In genomic region chr3R:8812342-8812966, dm6 we compare ENCODE assay signal across 1 fruit fly cellular context.
TF ChIP-seq lines count a peak whose summit lies in the region.

No protein-coding gene starts in this region.

TF ChIP-seq in whole organism, embryonic, 481 proteins besides CTCF, POLR2A, EP300 and RAD21 (continued from another document and continues in another):
- TF ChIP-seq Nf-YA (GFP tag; IDR thresholded peaks at IDR 0.05; lab: Robert Waterston, UW) = 0 out of 2 replicates have a peak, but pooled peaks have one; percentile 13
- no peak for TF ChIP-seq CG6683 (GFP tag; optimal IDR thresholded peaks at IDR 0.05; lab: Kevin White, UChicago)
- TF ChIP-seq CG7556 (GFP tag; optimal IDR thresholded peaks at IDR 0.05; lab: Kevin White, UChicago) = no peak
- TF ChIP-seq D19B (GFP tag; optimal IDR thresholded peaks at IDR 0.05; lab: Kevin White, UChicago) = no peak
- no peak for TF ChIP-seq pan (optimal IDR thresholded peaks at IDR 0.05; lab: Kevin White, UChicago)
- TF ChIP-seq pan (GFP tag; optimal IDR thresholded peaks at IDR 0.05 in 1 of 2, IDR thresholded peaks at IDR 0.05 in 1 of 2) = peak in 1 of 2 experiments; percentile 67
- TF ChIP-seq Oli (tag; optimal IDR thresholded peaks at IDR 0.05; lab: Kevin White, UChicago) = peak; percentile 16
- TF ChIP-seq zfh2 (GFP tag; optimal IDR thresholded peaks at IDR 0.05; lab: Kevin White, UChicago) = peak; percentile 32
- no peak for TF ChIP-seq Sin3A (optimal IDR thresholded peaks at IDR 0.05; lab: Kevin White, UChicago)
- no peak for TF ChIP-seq Gsc (GFP tag; IDR thresholded peaks at IDR 0.05; lab: Robert Waterston, UW)
- peak; percentile 18; the same call in 1 of the 3 replicates for TF ChIP-seq CG14050 (GFP tag; IDR thresholded peaks at IDR 0.05; lab: Robert Waterston, UW)
- peak; percentile 7 for TF ChIP-seq CG12942 (GFP tag; optimal IDR thresholded peaks at IDR 0.05; lab: Kevin White, UChicago)
- no peak for TF ChIP-seq CG9797 (GFP tag; optimal IDR thresholded peaks at IDR 0.05; lab: Kevin White, UChicago)
- TF ChIP-seq Sox100B (GFP tag; optimal IDR thresholded peaks at IDR 0.05; lab: Kevin White, UChicago) = no peak
- TF ChIP-seq bsh (GFP tag; optimal IDR thresholded peaks at IDR 0.05; lab: Kevin White, UChicago) = peak; percentile 40 to 64
- TF ChIP-seq CG17359 (tag; optimal IDR thresholded peaks at IDR 0.05; lab: Kevin White, UChicago) = peak; percentile 63
- no peak for TF ChIP-seq CG8478 (optimal IDR thresholded peaks at IDR 0.05; lab: Kevin White, UChicago)
- TF ChIP-seq CG11560 (tag; IDR thresholded peaks at IDR 0.05; lab: Robert Waterston, UW) = no peak
- peak; percentile 13 for TF ChIP-seq CG1792 (GFP tag; optimal IDR thresholded peaks at IDR 0.05; lab: Kevin White, UChicago)
- no peak for TF ChIP-seq cad (GFP tag; optimal IDR thresholded peaks at IDR 0.05; lab: Kevin White, UChicago)
- TF ChIP-seq stc (GFP tag; IDR thresholded peaks at IDR 0.05; lab: Robert Waterston, UW) = peak; percentile 65
- TF ChIP-seq CG1603 (tag; optimal IDR thresholded peaks at IDR 0.05; lab: Kevin White, UChicago) = peak; percentile 52
- TF ChIP-seq al (GFP tag; IDR thresholded peaks at IDR 0.05; lab: Robert Waterston, UW) = peak; percentile 46; the same call in 1 of the 2 replicates
- TF ChIP-seq CG15269 (tag; optimal IDR thresholded peaks at IDR 0.05; lab: Kevin White, UChicago) = peak; percentile 63
- no peak for TF ChIP-seq CG12071 (GFP tag; optimal IDR thresholded peaks at IDR 0.05; lab: Kevin White, UChicago)
- peak; percentile 31 for TF ChIP-seq HmgD (GFP tag; optimal IDR thresholded peaks at IDR 0.05; lab: Kevin White, UChicago)
- peak; percentile 57; the same call in 2 of the 3 replicates for TF ChIP-seq zfh1 (GFP tag; IDR thresholded peaks at IDR 0.05; lab: Robert Waterston, UW)
- TF ChIP-seq Dek (tag; optimal IDR thresholded peaks at IDR 0.05; lab: Kevin White, UChicago) = no peak
- no peak for TF ChIP-seq hb (GFP tag; IDR thresholded peaks at IDR 0.05; lab: Robert Waterston, UW; ENCODE audit: partially characterized antibody)
- TF ChIP-seq CG33213 (GFP tag; optimal IDR thresholded peaks at IDR 0.05; lab: Kevin White, UChicago) = no peak
- peak; percentile 19 for TF ChIP-seq az2 (GFP tag; optimal IDR thresholded peaks at IDR 0.05; lab: Kevin White, UChicago)
- peak; percentile 44 for TF ChIP-seq CG2712 (tag; optimal IDR thresholded peaks at IDR 0.05; lab: Kevin White, UChicago)
- TF ChIP-seq hkb (optimal IDR thresholded peaks at IDR 0.05; lab: Kevin White, UChicago) = no peak
- peak; percentile 64 for TF ChIP-seq hkb (GFP tag; IDR thresholded peaks at IDR 0.05; lab: Robert Waterston, UW)
- TF ChIP-seq p53 (GFP tag; optimal IDR thresholded peaks at IDR 0.05; lab: Kevin White, UChicago) = no peak
- no peak for TF ChIP-seq CG5245 (GFP tag; optimal IDR thresholded peaks at IDR 0.05; lab: Kevin White, UChicago)
- TF ChIP-seq unpg (GFP tag; optimal IDR thresholded peaks at IDR 0.05; lab: Kevin White, UChicago) = peak; percentile 40
- peak; percentile 40 for TF ChIP-seq Camta (GFP tag; optimal IDR thresholded peaks at IDR 0.05; lab: Kevin White, UChicago)
- TF ChIP-seq CG4820 (GFP tag; optimal IDR thresholded peaks at IDR 0.05; lab: Kevin White, UChicago) = peak; percentile 10
- no peak for TF ChIP-seq dati (GFP tag; IDR thresholded peaks at IDR 0.05; lab: Robert Waterston, UW)
- no peak for TF ChIP-seq gro (GFP tag; optimal IDR thresholded peaks at IDR 0.05; lab: Kevin White, UChicago)
- no peak for TF ChIP-seq Mes4 (GFP tag; optimal IDR thresholded peaks at IDR 0.05; lab: Kevin White, UChicago)
- no peak for TF ChIP-seq Ravus (GFP tag; IDR thresholded peaks at IDR 0.05; lab: Robert Waterston, UW)
- TF ChIP-seq CG10979 (tag; optimal IDR thresholded peaks at IDR 0.05; lab: Kevin White, UChicago) = peak; percentile 63
- peak; percentile 60 for TF ChIP-seq NFAT (GFP tag; IDR thresholded peaks at IDR 0.05; lab: Robert Waterston, UW)
- TF ChIP-seq nau (GFP tag; optimal IDR thresholded peaks at IDR 0.05; lab: Kevin White, UChicago) = peak; percentile 43
- peak; percentile 44 for TF ChIP-seq CG11504 (tag; optimal IDR thresholded peaks at IDR 0.05; lab: Kevin White, UChicago)
- no peak for TF ChIP-seq lov (optimal IDR thresholded peaks at IDR 0.05; lab: Kevin White, UChicago)
- no peak; the same call in 2 of the 3 replicates for TF ChIP-seq lov (GFP tag; IDR thresholded peaks at IDR 0.05; lab: Robert Waterston, UW)
- peak; percentile 40 for TF ChIP-seq Deaf1 (tag; optimal IDR thresholded peaks at IDR 0.05; lab: Kevin White, UChicago)
- no peak for TF ChIP-seq Opbp (GFP tag; IDR thresholded peaks at IDR 0.05; lab: Robert Waterston, UW; ENCODE audit: partially characterized antibody)
- TF ChIP-seq CG11093 (GFP tag; IDR thresholded peaks at IDR 0.05; lab: Robert Waterston, UW) = peak; percentile 56; the same call in 1 of the 3 replicates
- no peak for TF ChIP-seq CG1602 (GFP tag; optimal IDR thresholded peaks at IDR 0.05; lab: Kevin White, UChicago)
- no peak for TF ChIP-seq CG17186 (GFP tag; optimal IDR thresholded peaks at IDR 0.05; lab: Kevin White, UChicago)
- TF ChIP-seq vvl (GFP tag; IDR thresholded peaks at IDR 0.05; lab: Robert Waterston, UW) = peak; percentile 83
- peak; percentile 70 for TF ChIP-seq CG14441 (GFP tag; IDR thresholded peaks at IDR 0.05; lab: Robert Waterston, UW)
- TF ChIP-seq crol (GFP tag; IDR thresholded peaks at IDR 0.05; lab: Robert Waterston, UW) = peak; percentile 43; the same call in 1 of the 2 replicates
- TF ChIP-seq CG8290 (GFP tag; optimal IDR thresholded peaks at IDR 0.05; lab: Kevin White, UChicago) = no peak
- TF ChIP-seq CG8290 (tag; optimal IDR thresholded peaks at IDR 0.05; lab: Kevin White, UChicago) = peak in 1 of 2 experiments; percentile 23
- peak; percentile 73; the same call in 1 of the 2 replicates for TF ChIP-seq chm (GFP tag; IDR thresholded peaks at IDR 0.05; lab: Robert Waterston, UW)
- TF ChIP-seq HmgZ (tag; optimal IDR thresholded peaks at IDR 0.05; lab: Kevin White, UChicago) = peak; percentile 22
- peak; percentile 47 for TF ChIP-seq HLH3B (GFP tag; IDR thresholded peaks at IDR 0.05; lab: Robert Waterston, UW)
- no peak for TF ChIP-seq CG9876 (GFP tag; optimal IDR thresholded peaks at IDR 0.05; lab: Kevin White, UChicago)
- no peak for TF ChIP-seq HLH4C (GFP tag; IDR thresholded peaks at IDR 0.05; lab: Robert Waterston, UW; ENCODE audit: partially characterized antibody)
- TF ChIP-seq CG7839 (tag; optimal IDR thresholded peaks at IDR 0.05; lab: Kevin White, UChicago) = peak; percentile 53
- TF ChIP-seq CG15479 (GFP tag; optimal IDR thresholded peaks at IDR 0.05; lab: Kevin White, UChicago) = no peak
- TF ChIP-seq sim (GFP tag; IDR thresholded peaks at IDR 0.05; lab: Robert Waterston, UW) = no peak
- peak; percentile 14 for TF ChIP-seq CG2678 (tag; optimal IDR thresholded peaks at IDR 0.05; lab: Kevin White, UChicago)
- TF ChIP-seq corto (GFP tag; optimal IDR thresholded peaks at IDR 0.05; lab: Kevin White, UChicago) = no peak
- TF ChIP-seq tgo (GFP tag; IDR thresholded peaks at IDR 0.05; lab: Robert Waterston, UW) = peak; percentile 59
- TF ChIP-seq CG3838 (GFP tag; optimal IDR thresholded peaks at IDR 0.05; lab: Kevin White, UChicago) = no peak
- no peak for TF ChIP-seq Bgb (GFP tag; IDR thresholded peaks at IDR 0.05; lab: Robert Waterston, UW; ENCODE audit: partially characterized antibody)
- TF ChIP-seq Dfd (GFP tag; optimal IDR thresholded peaks at IDR 0.05; lab: Kevin White, UChicago) = no peak
- no peak; the same call in 1 of the 2 replicates for TF ChIP-seq amos (GFP tag; IDR thresholded peaks at IDR 0.05; lab: Robert Waterston, UW; ENCODE audit: partially characterized antibody)
- TF ChIP-seq CG9932 (GFP tag; IDR thresholded peaks at IDR 0.05; lab: Robert Waterston, UW) = peak; percentile 73
- no peak for TF ChIP-seq twi (tag; optimal IDR thresholded peaks at IDR 0.05; lab: Kevin White, UChicago)
- TF ChIP-seq CG9609 (GFP tag; optimal IDR thresholded peaks at IDR 0.05; lab: Kevin White, UChicago) = peak; percentile 22
- TF ChIP-seq slp2 (GFP tag; optimal IDR thresholded peaks at IDR 0.05; lab: Kevin White, UChicago) = peak; percentile 17
- TF ChIP-seq CG12155 (GFP tag; optimal IDR thresholded peaks at IDR 0.05; lab: Kevin White, UChicago) = peak; percentile 35
- TF ChIP-seq D (optimal IDR thresholded peaks at IDR 0.05; lab: Kevin White, UChicago) = no peak
- peak; percentile 7 for TF ChIP-seq D (GFP tag; optimal IDR thresholded peaks at IDR 0.05; lab: Kevin White, UChicago)
- TF ChIP-seq MESR4 (GFP tag; optimal IDR thresholded peaks at IDR 0.05; lab: Kevin White, UChicago) = no peak
- no peak for TF ChIP-seq Lim3 (GFP tag; IDR thresholded peaks at IDR 0.05; lab: Robert Waterston, UW)
- TF ChIP-seq mirr (GFP tag; optimal IDR thresholded peaks at IDR 0.05; lab: Kevin White, UChicago) = peak; percentile 31
- no peak for TF ChIP-seq CG7372 (GFP tag; IDR thresholded peaks at IDR 0.05; lab: Robert Waterston, UW)
- TF ChIP-seq CG43689 (GFP tag; IDR thresholded peaks at IDR 0.05; lab: Robert Waterston, UW) = no peak
- TF ChIP-seq CG11695 (GFP tag; IDR thresholded peaks at IDR 0.05; lab: Robert Waterston, UW) = no peak; the same call in 2 of the 3 replicates
- no peak for TF ChIP-seq CG4617 (GFP tag; optimal IDR thresholded peaks at IDR 0.05; lab: Kevin White, UChicago; ENCODE audit: borderline replicate concordance)
- no peak for TF ChIP-seq ac (GFP tag; optimal IDR thresholded peaks at IDR 0.05; lab: Kevin White, UChicago)
- TF ChIP-seq Ada2b (GFP tag; IDR thresholded peaks at IDR 0.05; lab: Robert Waterston, UW) = peak; percentile 51
- TF ChIP-seq CG16813 (GFP tag; IDR thresholded peaks at IDR 0.05; lab: Robert Waterston, UW; ENCODE audit: partially characterized antibody) = no peak
- TF ChIP-seq CHES-1-like (GFP tag; optimal IDR thresholded peaks at IDR 0.05; lab: Kevin White, UChicago) = no peak
- peak; percentile 39 for TF ChIP-seq CG13624 (GFP tag; optimal IDR thresholded peaks at IDR 0.05; lab: Kevin White, UChicago)
- TF ChIP-seq crp (GFP tag; optimal IDR thresholded peaks at IDR 0.05; lab: Kevin White, UChicago) = no peak
- no peak for TF ChIP-seq zen (tag; optimal IDR thresholded peaks at IDR 0.05; lab: Kevin White, UChicago)
- TF ChIP-seq CG3163 (GFP tag; optimal IDR thresholded peaks at IDR 0.05; lab: Kevin White, UChicago) = no peak
- TF ChIP-seq Dip2 (GFP tag; IDR thresholded peaks at IDR 0.05; lab: Robert Waterston, UW) = no peak
- no peak for TF ChIP-seq CG10565 (GFP tag; optimal IDR thresholded peaks at IDR 0.05; lab: Kevin White, UChicago)
- TF ChIP-seq Rfx (GFP tag; IDR thresholded peaks at IDR 0.05; lab: Robert Waterston, UW) = peak; percentile 71; the same call in 1 of the 2 replicates
- TF ChIP-seq pum (GFP tag; optimal IDR thresholded peaks at IDR 0.05; lab: Kevin White, UChicago) = peak; percentile 12
- TF ChIP-seq Lhr (GFP tag; optimal IDR thresholded peaks at IDR 0.05; lab: Kevin White, UChicago) = no peak
- TF ChIP-seq HLH54F (GFP tag; optimal IDR thresholded peaks at IDR 0.05; lab: Kevin White, UChicago) = no peak
- TF ChIP-seq usp (GFP tag; optimal IDR thresholded peaks at IDR 0.05; lab: Kevin White, UChicago) = no peak
- no peak for TF ChIP-seq CG7987 (GFP tag; optimal IDR thresholded peaks at IDR 0.05; lab: Kevin White, UChicago)
- TF ChIP-seq sqz (GFP tag; optimal IDR thresholded peaks at IDR 0.05; lab: Kevin White, UChicago) = peak; percentile 93
- TF ChIP-seq B-H1 (GFP tag; IDR thresholded peaks at IDR 0.05; lab: Robert Waterston, UW) = peak; percentile 48; the same call in 2 of the 3 replicates
- TF ChIP-seq CG11398 (GFP tag; optimal IDR thresholded peaks at IDR 0.05; lab: Kevin White, UChicago) = peak; percentile 11
- TF ChIP-seq Antp (GFP tag; optimal IDR thresholded peaks at IDR 0.05; lab: Kevin White, UChicago) = peak; percentile 36
- TF ChIP-seq CG32772 (GFP tag; IDR thresholded peaks at IDR 0.05; lab: Robert Waterston, UW) = peak; percentile 58; the same call in 1 of the 2 replicates
- TF ChIP-seq CG32767 (GFP tag; IDR thresholded peaks at IDR 0.05; lab: Robert Waterston, UW) = peak; percentile 61; the same call in 1 of the 2 replicates
- peak; percentile 28 for TF ChIP-seq CG4424 (GFP tag; optimal IDR thresholded peaks at IDR 0.05; lab: Kevin White, UChicago)
- TF ChIP-seq ssp (GFP tag; IDR thresholded peaks at IDR 0.05; lab: Robert Waterston, UW) = no peak
- TF ChIP-seq rib (GFP tag; IDR thresholded peaks at IDR 0.05; lab: Robert Waterston, UW) = no peak
- TF ChIP-seq CoRest (tag; optimal IDR thresholded peaks at IDR 0.05; lab: Kevin White, UChicago) = peak; percentile 21
- no peak for TF ChIP-seq CG3065 (GFP tag; optimal IDR thresholded peaks at IDR 0.05; lab: Kevin White, UChicago)
- TF ChIP-seq CG8359 (GFP tag; optimal IDR thresholded peaks at IDR 0.05; lab: Kevin White, UChicago; ENCODE audit: borderline replicate concordance) = no peak
- TF ChIP-seq mam (GFP tag; optimal IDR thresholded peaks at IDR 0.05; lab: Kevin White, UChicago) = peak; percentile 28
- peak; percentile 52 for TF ChIP-seq gcm (GFP tag; optimal IDR thresholded peaks at IDR 0.05; lab: Kevin White, UChicago)
- TF ChIP-seq danr (GFP tag; IDR thresholded peaks at IDR 0.05; lab: Robert Waterston, UW) = peak; percentile 27; the same call in 1 of the 2 replicates
- TF ChIP-seq CG3281 (GFP tag; optimal IDR thresholded peaks at IDR 0.05; lab: Kevin White, UChicago) = no peak
- no peak for TF ChIP-seq pb (GFP tag; optimal IDR thresholded peaks at IDR 0.05; lab: Kevin White, UChicago)
- peak; percentile 32 for TF ChIP-seq CG14710 (tag; optimal IDR thresholded peaks at IDR 0.05; lab: Kevin White, UChicago)
- TF ChIP-seq Eip74EF (GFP tag; optimal IDR thresholded peaks at IDR 0.05; lab: Kevin White, UChicago) = no peak
- no peak for TF ChIP-seq Trl (optimal IDR thresholded peaks at IDR 0.05; lab: Kevin White, UChicago)
- no peak for TF ChIP-seq Trl (GFP tag; optimal IDR thresholded peaks at IDR 0.05; lab: Kevin White, UChicago)
- no peak for TF ChIP-seq Poxn (GFP tag; IDR thresholded peaks at IDR 0.05; lab: Robert Waterston, UW)
- no peak for TF ChIP-seq CG5953 (GFP tag; IDR thresholded peaks at IDR 0.05; lab: Robert Waterston, UW)
- TF ChIP-seq phol (tag; optimal IDR thresholded peaks at IDR 0.05; lab: Kevin White, UChicago) = peak; percentile 32
- no peak for TF ChIP-seq Chrac-16 (GFP tag; optimal IDR thresholded peaks at IDR 0.05; lab: Kevin White, UChicago)
- TF ChIP-seq CG1233 (GFP tag; optimal IDR thresholded peaks at IDR 0.05; lab: Kevin White, UChicago) = no peak
- no peak for TF ChIP-seq CG13287 (GFP tag; IDR thresholded peaks at IDR 0.05; lab: Robert Waterston, UW; ENCODE audit: partially characterized antibody)
- TF ChIP-seq kay (GFP tag; optimal IDR thresholded peaks at IDR 0.05; lab: Kevin White, UChicago) = peak; percentile 64
